Fruit fly (Drosophila melanogaster): ENCODE results near the gene Ge-1.
A peak's percentile ranks its signal among the peaks of the same experiment; 100 is the strongest.

Ge-1 gene

dm6 chr2L:11057333-11058110 is 43.2 kb downstream of the Ge-1 start (continued):
- TF ChIP-seq TFAM (GFP tag; optimal IDR thresholded peaks at IDR 0.05) (no peak), CG4282 (GFP tag; optimal IDR thresholded peaks at IDR 0.05) (peak; percentile 21), al (GFP tag; IDR thresholded peaks at IDR 0.05) (peak; percentile 72), slou (GFP tag; optimal IDR thresholded peaks at IDR 0.05) (no peak), ro (GFP tag; IDR thresholded peaks at IDR 0.05) (peak; percentile 78), CG11560 (tag; IDR thresholded peaks at IDR 0.05) (peak; percentile 77; the same call in 2 of the 3 replicates), CG15073 (GFP tag; optimal IDR thresholded peaks at IDR 0.05) (peak; percentile 12), sna (GFP tag; IDR thresholded peaks at IDR 0.05; ENCODE audit: partially characterized antibody) (no peak), nerfin-1 (tag; optimal IDR thresholded peaks at IDR 0.05) (peak; percentile 63), CG10431 (GFP tag; optimal IDR thresholded peaks at IDR 0.05) (peak; percentile 3), CG6683 (GFP tag; optimal IDR thresholded peaks at IDR 0.05) (peak; percentile 40), dan (GFP tag; IDR thresholded peaks at IDR 0.05) (no peak), sug (tag; optimal IDR thresholded peaks at IDR 0.05) (peak; percentile 94), toy (GFP tag; IDR thresholded peaks at IDR 0.05) (no peak), Gug (GFP tag; IDR thresholded peaks at IDR 0.05) (peak; percentile 80), NC2α (GFP tag; optimal IDR thresholded peaks at IDR 0.05) (peak; percentile 46), shn (GFP tag; optimal IDR thresholded peaks at IDR 0.05) (peak; percentile 68), bcd (GFP tag; optimal IDR thresholded peaks at IDR 0.05) (peak; percentile 55), CG16813 (GFP tag; IDR thresholded peaks at IDR 0.05; ENCODE audit: partially characterized antibody) (no peak), sr (GFP tag; IDR thresholded peaks at IDR 0.05) (peak; percentile 40; the same call in 1 of the 3 replicates), Mad (GFP tag; optimal IDR thresholded peaks at IDR 0.05) (peak; percentile 75), H2.0 (GFP tag; IDR thresholded peaks at IDR 0.05) (peak; percentile 84), E2f1 (GFP tag; IDR thresholded peaks at IDR 0.05) (peak; percentile 56), CG13775 (GFP tag; optimal IDR thresholded peaks at IDR 0.05) (peak; percentile 71), ken (GFP tag; IDR thresholded peaks at IDR 0.05) (peak; percentile 79), cas (GFP tag; IDR thresholded peaks at IDR 0.05) (peak; percentile 44; the same call in 1 of the 2 replicates), corto (GFP tag; optimal IDR thresholded peaks at IDR 0.05) (no peak), fd3F (GFP tag; optimal IDR thresholded peaks at IDR 0.05) (peak; percentile 64), CG8478 (optimal IDR thresholded peaks at IDR 0.05) (no peak), yki (optimal IDR thresholded peaks at IDR 0.05) (peak; percentile 5), NC2β (GFP tag; optimal IDR thresholded peaks at IDR 0.05) (peak; percentile 72), gt (GFP tag; IDR thresholded peaks at IDR 0.05) (no peak), CG5245 (GFP tag; optimal IDR thresholded peaks at IDR 0.05) (no peak), Aef1 (GFP tag; IDR thresholded peaks at IDR 0.05) (peak; percentile 31), CG8089 (GFP tag; optimal IDR thresholded peaks at IDR 0.05) (peak; percentile 54), CG13296 (GFP tag; optimal IDR thresholded peaks at IDR 0.05) (peak; percentile 77), CG7928 (GFP tag; optimal IDR thresholded peaks at IDR 0.05) (no peak), dmrt11E (tag; optimal IDR thresholded peaks at IDR 0.05) (peak; percentile 66), CG42726 (GFP tag; IDR thresholded peaks at IDR 0.05; ENCODE audit: partially characterized antibody) (no peak), sob (GFP tag; IDR thresholded peaks at IDR 0.05) (peak; percentile 62), nom (GFP tag; optimal IDR thresholded peaks at IDR 0.05) (peak; percentile 80), CG6272 (GFP tag; IDR thresholded peaks at IDR 0.05) (no peak), CG14965 (GFP tag; optimal IDR thresholded peaks at IDR 0.05; ENCODE audit: borderline replicate concordance) (no peak), Antp (GFP tag; optimal IDR thresholded peaks at IDR 0.05) (no peak), Gsc (GFP tag; IDR thresholded peaks at IDR 0.05) (no peak), CG6654 (GFP tag; optimal IDR thresholded peaks at IDR 0.05) (peak; percentile 40), twi (tag; optimal IDR thresholded peaks at IDR 0.05) (peak; percentile 38), Ravus (GFP tag; IDR thresholded peaks at IDR 0.05) (no peak), Bdp1 (GFP tag; optimal IDR thresholded peaks at IDR 0.05) (peak; percentile 46), Mes4 (GFP tag; optimal IDR thresholded peaks at IDR 0.05) (peak; percentile 7), CG10565 (GFP tag; optimal IDR thresholded peaks at IDR 0.05) (no peak)

Data from whole organism, embryonic.